Fruit fly (Drosophila melanogaster) whole organism, embryonic: ENCODE data around the gene CG31752.

Experiments
- Adf1 ChIP-seq: fragments of 200-800 bp; sonication (Bioruptor generic); IDR thresholded peaks from 2 replicates; pipeline ENCODE4 v1.3.6; 2022; ENCODE audit warnings: missing biosample characterization, missing genetic modification characterization
- CG10366 ChIP-seq: fragments of 200-800 bp; sonication (Bioruptor generic); IDR thresholded peaks from 2 replicates; pipeline ENCODE4 v1.3.6; 2022; ENCODE audit warnings: missing biosample characterization, missing genetic modification characterization
- CG10431 ChIP-seq: fragments of 200-800 bp; sonication (Bioruptor generic); optimal IDR thresholded peaks from 3 replicates; lab custom pipeline; 2018; ENCODE audit warnings: missing biosample characterization, mild to moderate bottlenecking, missing genetic modification characterization
- CG1233 ChIP-seq: fragments of 200-800 bp; sonication (Bioruptor generic); optimal IDR thresholded peaks from 4 replicates; lab custom pipeline; 2018; ENCODE audit warnings: missing biosample characterization, mild to moderate bottlenecking, missing genetic modification characterization
- CG14014 ChIP-seq: fragments of 200-800 bp; sonication (Bioruptor generic); IDR thresholded peaks from 2 replicates; pipeline ENCODE4 v1.3.6; 2022; ENCODE audit warnings: missing biosample characterization, missing genetic modification characterization
- CG17568 ChIP-seq: fragments of 200-800 bp; sonication (Bioruptor generic); optimal IDR thresholded peaks from 2 replicates; lab custom pipeline; 2018; ENCODE audit warnings: missing biosample characterization, mild to moderate bottlenecking, missing genetic modification characterization, moderate library complexity
- CG18599 ChIP-seq: fragments of 200-800 bp; sonication (Bioruptor generic); optimal IDR thresholded peaks from 3 replicates; lab custom pipeline; 2017; ENCODE audit warnings: missing biosample characterization, missing genetic modification characterization, mild to moderate bottlenecking, moderate library complexity, missing genetic modification reagents
- CG2129 ChIP-seq: fragments of 200-800 bp; sonication (Bioruptor generic); IDR thresholded peaks from 2 replicates; pipeline ENCODE4 v1.3.6; 2022; ENCODE audit warnings: missing biosample characterization, missing genetic modification characterization; ENCODE audit not compliant: partially characterized antibody
- CG3163 ChIP-seq: fragments of 200-800 bp; sonication (Bioruptor generic); optimal IDR thresholded peaks from 3 replicates; lab custom pipeline; 2016; ENCODE audit warnings: missing biosample characterization, missing genetic modification characterization
- CG3281 ChIP-seq: fragments of 200-800 bp; sonication (Bioruptor generic); optimal IDR thresholded peaks from 3 replicates; lab custom pipeline; 2017; ENCODE audit warnings: missing biosample characterization, mild to moderate bottlenecking, missing genetic modification characterization
- CG6683 ChIP-seq: fragments of 200-800 bp; sonication (Bioruptor generic); optimal IDR thresholded peaks from 2 replicates; lab custom pipeline; 2017; ENCODE audit warnings: missing biosample characterization, mild to moderate bottlenecking, missing genetic modification characterization, missing genetic modification reagents
- CG7357 ChIP-seq: fragments of 200-800 bp; sonication (Bioruptor generic); IDR thresholded peaks from 3 replicates; pipeline ENCODE4 v1.3.6; 2022; ENCODE audit warnings: missing biosample characterization, missing genetic modification characterization
- CG7928 ChIP-seq: fragments of 200-800 bp; sonication (Bioruptor generic); optimal IDR thresholded peaks from 2 replicates; lab custom pipeline; 2017; ENCODE audit warnings: missing biosample characterization, mild to moderate bottlenecking, missing genetic modification characterization
- CG8281 ChIP-seq: fragments of 200-800 bp; sonication (Bioruptor generic); optimal IDR thresholded peaks from 2 replicates; lab custom pipeline; 2018; ENCODE audit warnings: missing biosample characterization, mild to moderate bottlenecking, missing genetic modification characterization, moderate library complexity
- CG9727 ChIP-seq: fragments of 200-800 bp; sonication (Bioruptor generic); optimal IDR thresholded peaks from 3 replicates; lab custom pipeline; 2017; ENCODE audit warnings: missing biosample characterization, mild to moderate bottlenecking, missing genetic modification characterization
- Camta ChIP-seq: fragments of 200-800 bp; sonication (Bioruptor generic); optimal IDR thresholded peaks from 2 replicates; lab custom pipeline; 2016; ENCODE audit warnings: missing biosample characterization, missing genetic modification characterization
- Chrac-16 ChIP-seq: fragments of 200-800 bp; sonication (Bioruptor generic); optimal IDR thresholded peaks from 3 replicates; lab custom pipeline; 2016; ENCODE audit warnings: missing biosample characterization, missing genetic modification characterization
- Dad ChIP-seq: fragments of 200-800 bp; sonication (Bioruptor generic); optimal IDR thresholded peaks from 3 replicates; lab custom pipeline; 2016; ENCODE audit warnings: missing biosample characterization, missing genetic modification characterization
- Dek ChIP-seq: fragments of 200-800 bp; sonication (Bioruptor generic); optimal IDR thresholded peaks from 3 replicates; lab custom pipeline; 2019; ENCODE audit warnings: missing biosample characterization, mild to moderate bottlenecking, missing genetic modification characterization, moderate library complexity
- Doc3 ChIP-seq: fragments of 200-800 bp; sonication (Bioruptor generic); IDR thresholded peaks from 3 replicates; pipeline ENCODE4 v1.3.6; 2022; ENCODE audit warnings: missing biosample characterization, missing genetic modification characterization; ENCODE audit not compliant: partially characterized antibody
- Dref ChIP-seq: fragments of 200-800 bp; sonication (Bioruptor generic); IDR thresholded peaks from 2 replicates; pipeline ENCODE4 v1.3.6; 2022; ENCODE audit warnings: missing biosample characterization, missing genetic modification characterization
- Ets65A ChIP-seq: fragments of 200-800 bp; sonication (Bioruptor generic); peaks from one replicate; lab custom pipeline; 2016; ENCODE audit warnings: missing biosample characterization, missing genetic modification characterization
- Gug ChIP-seq: fragments of 200-800 bp; sonication (Bioruptor generic); IDR thresholded peaks from 4 replicates; pipeline ENCODE4 v1.3.6; 2022; ENCODE audit warnings: missing biosample characterization, missing genetic modification characterization
- H2.0 ChIP-seq: fragments of 200-800 bp; sonication (Bioruptor generic); IDR thresholded peaks from 2 replicates; pipeline ENCODE4 v1.3.6; 2022; ENCODE audit warnings: missing biosample characterization, missing genetic modification characterization
- Hand ChIP-seq: fragments of 200-800 bp; sonication (Bioruptor generic); optimal IDR thresholded peaks from 2 replicates; lab custom pipeline; 2017; ENCODE audit warnings: mild to moderate bottlenecking, missing biosample characterization, missing genetic modification reagents, missing genetic modification characterization
- Hr51 ChIP-seq, 2 experiments: fragments of 200-800 bp; sonication (Bioruptor generic); optimal IDR thresholded peaks; 2 replicates in 1 of 2; 3 replicates in 1 of 2; lab custom pipeline; 2016 to 2018; ENCODE audit warnings: missing biosample characterization in 2 of 2, missing genetic modification characterization in 2 of 2, mild to moderate bottlenecking in 1 of 2, moderate library complexity in 1 of 2
- Hsf ChIP-seq: fragments of 200-800 bp; sonication (Bioruptor generic); optimal IDR thresholded peaks from 3 replicates; lab custom pipeline; 2016; ENCODE audit warnings: missing biosample characterization, missing genetic modification characterization
- Kr ChIP-seq: fragments of 200-800 bp; sonication (Bioruptor generic); optimal IDR thresholded peaks from 2 replicates; lab custom pipeline; 2017; ENCODE audit warnings: missing biosample characterization, mild to moderate bottlenecking, missing genetic modification characterization
- Nf-YC ChIP-seq: fragments of 200-800 bp; optimal IDR thresholded peaks from 3 replicates; lab custom pipeline; 2019; ENCODE audit warnings: missing biosample characterization, mild to moderate bottlenecking, missing genetic modification characterization, moderate library complexity
- Pdp1 ChIP-seq, 2 experiments: fragments of 200-800 bp; sonication (Bioruptor generic); optimal IDR thresholded peaks; 3 replicates each; lab custom pipeline; 2016; ENCODE audit warnings: missing biosample characterization in 2 of 2, missing genetic modification characterization in 2 of 2, mild to moderate bottlenecking in 1 of 2, moderate library complexity in 1 of 2
- br ChIP-seq: fragments of >200 bp; optimal IDR thresholded peaks from 2 replicates; lab custom pipeline; 2017
- exex ChIP-seq: fragments of 200-800 bp; sonication (Bioruptor generic); optimal IDR thresholded peaks from 4 replicates; lab custom pipeline; 2018; ENCODE audit warnings: missing biosample characterization, mild to moderate bottlenecking, missing genetic modification characterization, moderate library complexity
- gce ChIP-seq: fragments of 200-800 bp; sonication (Bioruptor generic); IDR thresholded peaks from 3 replicates; pipeline ENCODE4 v1.3.6; 2022; ENCODE audit warnings: missing biosample characterization, missing genetic modification characterization
- lab ChIP-seq: fragments of 200-800 bp; sonication (Bioruptor generic); optimal IDR thresholded peaks from 3 replicates; lab custom pipeline; 2017; ENCODE audit warnings: missing biosample characterization, missing genetic modification characterization, mild to moderate bottlenecking, moderate library complexity, missing genetic modification reagents
- nerfin-2 ChIP-seq: fragments of 200-800 bp; sonication (Bioruptor generic); IDR thresholded peaks from 2 replicates; pipeline ENCODE4 v1.3.6; 2022; ENCODE audit warnings: missing biosample characterization, missing genetic modification characterization; ENCODE audit not compliant: partially characterized antibody
- onecut ChIP-seq: fragments of 200-800 bp; sonication (Bioruptor generic); IDR thresholded peaks from 2 replicates; pipeline ENCODE4 v1.3.6; 2022; ENCODE audit warnings: missing biosample characterization, missing genetic modification characterization
- pb ChIP-seq: fragments of 200-800 bp; sonication (Bioruptor generic); optimal IDR thresholded peaks from 3 replicates; lab custom pipeline; 2016; ENCODE audit warnings: missing biosample characterization, missing genetic modification characterization
- rib ChIP-seq: fragments of 200-800 bp; sonication (Bioruptor generic); IDR thresholded peaks from 2 replicates; pipeline ENCODE4 v1.3.6; 2022; ENCODE audit warnings: missing biosample characterization, missing genetic modification characterization
- sd ChIP-seq: fragments of 200-800 bp; sonication (Bioruptor generic); optimal IDR thresholded peaks from 3 replicates; lab custom pipeline; 2018; ENCODE audit warnings: missing biosample characterization, mild to moderate bottlenecking, missing genetic modification characterization, moderate library complexity
- sob ChIP-seq: fragments of 200-800 bp; sonication (Bioruptor generic); IDR thresholded peaks from 2 replicates; pipeline ENCODE4 v1.3.6; 2022; ENCODE audit warnings: missing biosample characterization, missing genetic modification characterization
- stwl ChIP-seq: fragments of 200-800 bp; sonication (Bioruptor generic); optimal IDR thresholded peaks from 3 replicates; lab custom pipeline; 2018; ENCODE audit warnings: missing biosample characterization, mild to moderate bottlenecking, missing genetic modification characterization, moderate library complexity
- toy ChIP-seq: fragments of 200-800 bp; sonication (Bioruptor generic); IDR thresholded peaks from 2 replicates; pipeline ENCODE4 v1.3.6; 2022; ENCODE audit warnings: missing biosample characterization, missing genetic modification characterization
- tup ChIP-seq: fragments of 200-800 bp; sonication (Bioruptor generic); optimal IDR thresholded peaks from 2 replicates; lab custom pipeline; 2016; ENCODE audit warnings: missing biosample characterization, mild to moderate bottlenecking, missing genetic modification characterization, moderate library complexity
- wor ChIP-seq: fragments of 200-800 bp; sonication (Bioruptor generic); IDR thresholded peaks from 2 replicates; pipeline ENCODE4 v1.3.6; 2022; ENCODE audit warnings: missing biosample characterization, missing genetic modification characterization

Gene CG31752

dm6 chr2L:18839143-18839872, 1.8 kb downstream of the CG31752 start, which contains the start of gene CG10600 (continued):
- TF ChIP-seq CG14014 (GFP tag; lab: Robert Waterston, UW) (peak; percentile 55), Hand (no peak), Dek (tag; lab: Kevin White, UChicago) (peak; percentile 80), CG3281 (GFP tag; lab: Kevin White, UChicago) (peak; percentile 66), CG1233 (GFP tag; lab: Kevin White, UChicago) (peak; percentile 69), onecut (GFP tag; lab: Robert Waterston, UW) (peak; percentile 91), lab (GFP tag; lab: Kevin White, UChicago) (peak; percentile 89), CG7357 (no peak; the same call in 2 of the 3 replicates), Adf1 (GFP tag; lab: Robert Waterston, UW) (peak; percentile 51), exex (no peak), Doc3 (GFP tag; lab: Robert Waterston, UW) (peak; percentile 62), Kr (GFP tag; lab: Kevin White, UChicago) (no peak), Dad (GFP tag; lab: Kevin White, UChicago) (peak; percentile 85), CG2129 (GFP tag; lab: Robert Waterston, UW) (peak; percentile 54), Nf-YC (tag; lab: Kevin White, UChicago) (peak; percentile 59)

DNA sequence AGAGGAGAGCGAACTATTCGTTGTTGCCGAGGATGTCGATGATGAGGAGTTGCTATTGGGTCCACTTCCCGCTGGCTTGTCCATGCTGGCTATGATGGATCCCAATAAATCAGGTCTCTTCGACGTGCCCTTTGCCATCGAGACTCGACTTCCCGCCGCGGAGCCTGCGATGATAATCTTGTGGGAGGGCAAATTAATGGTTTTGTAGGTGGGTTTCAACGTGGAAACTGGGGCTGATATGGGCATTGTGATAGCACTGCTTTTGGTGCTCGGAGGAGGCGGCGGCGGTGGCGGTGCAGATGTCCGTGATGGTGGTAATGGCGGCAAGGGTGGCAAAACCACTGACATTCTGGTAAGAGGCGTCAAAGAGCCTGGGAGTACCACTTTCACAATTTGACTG, 6.6 kb downstream of the CG31752 start:
- TF ChIP-seq toy (GFP tag; lab: Robert Waterston, UW) (no peak), Camta (GFP tag; lab: Kevin White, UChicago) (no peak), Ets65A (peak; percentile 55), CG8281 (tag; lab: Kevin White, UChicago) (no peak), CG10366 (GFP tag; lab: Robert Waterston, UW) (no peak), Chrac-16 (GFP tag; lab: Kevin White, UChicago) (no peak), Hr51 (GFP tag; optimal IDR thresholded peaks at IDR 0.05; lab: Kevin White, UChicago) (no peak), CG6683 (GFP tag; lab: Kevin White, UChicago) (no peak)

DNA sequence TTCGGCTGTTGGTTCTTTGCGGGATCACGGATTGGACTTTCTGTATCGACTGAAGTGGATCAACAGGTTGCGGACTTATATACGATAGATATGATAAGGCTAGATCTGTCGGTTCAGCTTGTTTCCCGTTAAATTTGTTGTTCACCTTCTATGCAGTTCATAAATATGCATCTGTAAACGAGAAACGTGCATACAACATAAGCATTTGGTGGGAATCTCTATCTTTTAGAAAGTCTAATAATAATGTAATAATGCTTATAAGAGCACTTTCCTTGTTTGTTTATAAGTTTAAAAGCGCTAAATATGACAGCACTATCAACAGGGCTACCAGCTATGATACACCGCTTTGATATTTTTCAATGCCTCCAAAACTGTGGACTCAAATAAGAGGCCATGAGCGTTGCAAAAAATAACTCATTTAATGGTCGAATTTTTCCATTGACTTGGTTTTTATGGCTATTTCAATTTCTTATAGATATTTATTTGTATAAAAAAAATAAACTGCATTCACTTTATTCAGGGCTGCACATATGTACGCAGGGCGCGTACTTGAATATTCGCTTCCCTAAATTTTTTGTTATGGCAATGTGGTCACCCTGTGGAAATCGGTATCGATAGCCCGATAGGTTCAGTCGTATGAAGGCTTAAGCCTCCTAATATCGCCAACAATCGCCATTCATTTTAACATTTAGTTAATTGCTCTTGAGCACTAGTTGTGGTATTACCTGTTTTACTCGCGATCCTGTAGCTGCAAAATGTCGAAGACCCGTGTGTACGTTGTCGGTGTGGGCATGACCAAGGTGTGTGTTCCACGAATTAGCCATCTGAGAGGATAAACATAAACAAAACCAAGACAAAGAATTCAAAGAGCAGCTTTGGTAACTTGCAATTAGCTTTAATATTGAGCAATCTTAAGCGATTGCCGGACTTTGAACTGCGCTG, 10.3 kb downstream of the CG31752 start, which contains the start of the genes CG17597 and ScpX:
TSS of gene CG17597 (minus strand) at position 567 of the 942 bp plus-strand sequence.
TSS of gene ScpX (plus strand) at position 643 of the 942 bp plus-strand sequence.
- TF ChIP-seq stwl (tag; lab: Kevin White, UChicago) = peak; percentile 94
- TF ChIP-seq Hr51 (GFP tag; optimal IDR thresholded peaks at IDR 0.05; lab: Kevin White, UChicago) = peak; percentile 13 to 58
- 0 out of 2 replicates have a peak, but pooled peaks have one; percentile 45 for TF ChIP-seq sob (GFP tag; lab: Robert Waterston, UW)
- no peak for TF ChIP-seq rib (GFP tag; lab: Robert Waterston, UW)
- peak; percentile 48; the same call in 3 of the 4 replicates for TF ChIP-seq Gug (GFP tag; lab: Robert Waterston, UW)
- TF ChIP-seq CG10431 (GFP tag; lab: Kevin White, UChicago) = no peak
- no peak for TF ChIP-seq sd
- TF ChIP-seq CG9727 (GFP tag; lab: Kevin White, UChicago) = peak; percentile 69
- no peak for TF ChIP-seq CG3163 (GFP tag; lab: Kevin White, UChicago)
- no peak for TF ChIP-seq pb (GFP tag; lab: Kevin White, UChicago)
- peak; percentile 63 for TF ChIP-seq CG18599 (GFP tag; lab: Kevin White, UChicago)
- peak; percentile 93 for TF ChIP-seq Dref (GFP tag; lab: Robert Waterston, UW)
- peak; percentile 57 for TF ChIP-seq H2.0
- TF ChIP-seq nerfin-2 (GFP tag; lab: Robert Waterston, UW) = peak; percentile 82
- no peak for TF ChIP-seq br (lab: Kevin White, UChicago)
- TF ChIP-seq wor = 0 out of 2 replicates have a peak, but pooled peaks have one; percentile 21
- no peak; the same call in 2 of the 3 replicates for TF ChIP-seq gce (GFP tag; lab: Robert Waterston, UW)
- peak; percentile 50 to 74 for TF ChIP-seq Pdp1 (GFP tag; optimal IDR thresholded peaks at IDR 0.05; lab: Kevin White, UChicago)
- TF ChIP-seq CG7928 (GFP tag; lab: Kevin White, UChicago) = peak; percentile 99
- TF ChIP-seq tup = peak; percentile 37
- peak; percentile 78 for TF ChIP-seq Hsf
- peak; percentile 20 for TF ChIP-seq CG17568 (GFP tag; lab: Kevin White, UChicago)
